Worm (Caenorhabditis elegans): ENCODE results near the gene ddx-17.

Gene ddx-17

DNA sequence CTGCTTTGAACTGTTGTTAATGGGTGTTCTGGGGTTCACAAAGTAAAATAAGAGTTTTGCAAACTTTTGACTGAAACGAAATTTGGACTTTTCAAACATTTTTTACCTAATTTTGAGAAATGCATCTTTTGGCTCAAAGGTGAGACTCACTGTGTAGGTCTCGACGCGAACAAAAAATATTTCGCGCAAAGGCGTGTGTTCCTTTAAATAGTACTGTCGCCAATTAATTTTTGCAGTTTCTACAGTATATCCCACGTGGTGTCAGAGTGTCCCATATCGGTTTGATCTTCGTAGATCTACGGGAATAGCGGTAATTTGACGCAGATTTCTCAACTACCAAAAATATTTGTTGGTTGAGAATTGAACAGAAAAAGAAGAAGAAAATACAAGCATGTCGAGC is 1.8 kb upstream of the ddx-17 start:
- TF ChIP-seq F10E7.11 (tag; optimal IDR thresholded peaks at IDR 0.05) (no peak), F22D6.2 (tag; optimal IDR thresholded peaks at IDR 0.05) (no peak), ama-1 (optimal IDR thresholded peaks at IDR 0.05) (no peak), ama-1 (GFP tag; optimal IDR thresholded peaks at IDR 0.05) (no peak), C06A6.2 (GFP tag; conservative IDR thresholded peaks at IDR 0.05) (no peak), C17E4.6 (GFP tag; IDR thresholded peaks at IDR 0.05) (no peak), athp-1 (tag; optimal IDR thresholded peaks at IDR 0.05) (peak; percentile 37), hmg-1.2 (GFP tag; IDR thresholded peaks at IDR 0.05) (no peak), snpc-4 (GFP tag; optimal IDR thresholded peaks at IDR 0.05) (no peak), snpc-4 (tag; optimal IDR thresholded peaks at IDR 0.05) (peak in 2 of 4 experiments; percentile 10 to 13), attf-3 (GFP tag; conservative IDR thresholded peaks at IDR 0.05) (no peak), efl-1 (GFP tag; optimal IDR thresholded peaks at IDR 0.05) (peak; percentile 22), ceh-40 (GFP tag; IDR thresholded peaks at IDR 0.05) (0 out of 2 replicates have a peak, but pooled peaks have one; percentile 53), F33H1.4 (GFP tag; IDR thresholded peaks at IDR 0.05) (peak; percentile 35), xnd-1 (tag; optimal IDR thresholded peaks at IDR 0.05) (no peak), ceh-100 (GFP tag; IDR thresholded peaks at IDR 0.05) (0 out of 2 replicates have a peak, but pooled peaks have one; percentile 11), ztf-26 (tag; optimal IDR thresholded peaks at IDR 0.05) (no peak), hsf-1 (GFP tag; IDR thresholded peaks at IDR 0.05) (0 out of 2 replicates have a peak, but pooled peaks have one; percentile 30), lsl-1 (GFP tag; optimal IDR thresholded peaks at IDR 0.05) (peak; percentile 42), ztf-3 (GFP tag; optimal IDR thresholded peaks at IDR 0.05) (no peak), repo-1 (tag; optimal IDR thresholded peaks at IDR 0.05) (peak; percentile 39), lin-54 (GFP tag; optimal IDR thresholded peaks at IDR 0.05) (peak; percentile 19), madf-10 (tag; optimal IDR thresholded peaks at IDR 0.05) (no peak), Y79H2A.3 (GFP tag; conservative IDR thresholded peaks at IDR 0.05) (no peak)

DNA sequence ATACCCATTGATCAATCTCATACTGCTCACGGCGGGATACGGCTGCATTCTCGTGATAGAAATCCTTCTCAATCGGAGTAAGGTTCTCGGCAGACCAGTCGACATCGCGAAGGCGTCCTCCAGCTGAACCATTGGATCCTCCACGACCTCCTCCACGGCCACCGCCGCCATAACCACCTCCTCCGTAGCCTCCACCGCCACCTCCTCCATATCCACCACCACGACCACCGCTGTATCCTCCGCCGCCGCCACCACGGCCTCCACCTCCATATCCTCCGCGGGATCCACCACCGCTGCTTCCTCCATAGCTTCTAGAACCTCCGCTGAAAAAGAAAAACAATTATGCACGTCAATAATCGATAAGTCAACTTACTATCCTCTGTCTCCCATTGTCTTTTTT is 425 bp downstream of the ddx-17 start:
- TF ChIP-seq K12H6.12 (tag; optimal IDR thresholded peaks at IDR 0.05) (no peak), rcor-1 (GFP tag; IDR thresholded peaks at IDR 0.05) (no peak), cebp-1 (GFP tag; IDR thresholded peaks at IDR 0.05) (no peak), cebp-1 (tag; optimal IDR thresholded peaks at IDR 0.05) (no peak), ztf-22 (GFP tag; optimal IDR thresholded peaks at IDR 0.05) (no peak), F57A8.1 (GFP tag; optimal IDR thresholded peaks at IDR 0.05) (no peak), ceh-58 (GFP tag; IDR thresholded peaks at IDR 0.05) (no peak), Y79H2A.3 (GFP tag; conservative IDR thresholded peaks at IDR 0.05) (no peak), ceh-79 (tag; optimal IDR thresholded peaks at IDR 0.05) (no peak), atf-7 (tag; optimal IDR thresholded peaks at IDR 0.05) (no peak), lir-1 (GFP tag; conservative IDR thresholded peaks at IDR 0.05) (no peak), repo-1 (tag; optimal IDR thresholded peaks at IDR 0.05) (no peak), Y95B8A.8 (GFP tag; IDR thresholded peaks at IDR 0.05) (no peak), egrh-3 (GFP tag; IDR thresholded peaks at IDR 0.05) (peak; percentile 91), egl-44 (GFP tag; IDR thresholded peaks at IDR 0.05) (no peak), hsf-1 (GFP tag; IDR thresholded peaks at IDR 0.05) (peak; percentile 27; the same call in 1 of the 2 replicates), sptf-2 (GFP tag; optimal IDR thresholded peaks at IDR 0.05) (no peak), mxl-1 (tag; optimal IDR thresholded peaks at IDR 0.05) (no peak), fkh-3 (tag; optimal IDR thresholded peaks at IDR 0.05) (no peak), ztf-26 (tag; optimal IDR thresholded peaks at IDR 0.05) (no peak), B0019.2 (GFP tag; conservative IDR thresholded peaks at IDR 0.05) (no peak), hlh-12 (tag; optimal IDR thresholded peaks at IDR 0.05) (no peak), madf-8 (GFP tag; conservative IDR thresholded peaks at IDR 0.05) (no peak), ztf-3 (GFP tag; optimal IDR thresholded peaks at IDR 0.05) (no peak), nfya-1 (tag; optimal IDR thresholded peaks at IDR 0.05; ENCODE audit: borderline replicate concordance, insufficient read depth) (no peak), K11D2.4 (GFP tag; IDR thresholded peaks at IDR 0.05) (no peak), sea-2 (GFP tag; IDR thresholded peaks at IDR 0.05) (no peak), sdz-38 (tag; optimal IDR thresholded peaks at IDR 0.05) (no peak), lin-54 (GFP tag; optimal IDR thresholded peaks at IDR 0.05) (no peak), rec-8 (tag; optimal IDR thresholded peaks at IDR 0.05) (no peak), mcd-1 (GFP tag; IDR thresholded peaks at IDR 0.05) (peak; percentile 40; the same call in 1 of the 2 replicates), akir-1 (GFP tag; optimal IDR thresholded peaks at IDR 0.05) (no peak)

All from whole organism, young adult.